Fruit fly (Drosophila melanogaster): ENCODE data around the gene Uxs.
A peak's percentile ranks its signal among the peaks of the same experiment; 100 is the strongest.

dm6 chr3L:8175818-8176217 lies 4.9 kb upstream of the Uxs start, which contains the start of gene RecQ4:
- TF ChIP-seq rgr (GFP tag; optimal IDR thresholded peaks at IDR 0.05) (peak; percentile 14), h (GFP tag; optimal IDR thresholded peaks at IDR 0.05) (no peak), Hr78 (GFP tag; optimal IDR thresholded peaks at IDR 0.05) (no peak), dl (GFP tag; optimal IDR thresholded peaks at IDR 0.05; ENCODE audit: insufficient read depth in 1 of 2, partially characterized antibody in 2 of 2) (peak in 1 of 2 experiments; percentile 4), usp (GFP tag; optimal IDR thresholded peaks at IDR 0.05) (no peak), sv (GFP tag; optimal IDR thresholded peaks at IDR 0.05) (no peak), pan (optimal IDR thresholded peaks at IDR 0.05) (no peak), Dfd (GFP tag; optimal IDR thresholded peaks at IDR 0.05) (no peak)

Data from whole organism, wandering third instar larva.